Fruit fly (Drosophila melanogaster) whole organism, embryonic: ENCODE results near the gene janB.

ENCODE experiments used
- Bteb2 ChIP-seq: fragments of 200-800 bp; sonication (Bioruptor generic); optimal IDR thresholded peaks from 2 replicates; lab custom pipeline; 2016; ENCODE audit warnings: missing biosample characterization, missing genetic modification characterization
- CG10147 ChIP-seq: fragments of 200-800 bp; sonication (Bioruptor generic); optimal IDR thresholded peaks from 2 replicates; lab custom pipeline; 2019; ENCODE audit warnings: missing biosample characterization, mild to moderate bottlenecking, missing genetic modification characterization, moderate library complexity
- CG10274 ChIP-seq: fragments of 200-800 bp; sonication (Bioruptor generic); optimal IDR thresholded peaks from 3 replicates; lab custom pipeline; 2017; ENCODE audit warnings: missing biosample characterization, mild to moderate bottlenecking, missing genetic modification characterization
- CG10431 ChIP-seq: fragments of 200-800 bp; sonication (Bioruptor generic); optimal IDR thresholded peaks from 3 replicates; lab custom pipeline; 2018; ENCODE audit warnings: missing biosample characterization, mild to moderate bottlenecking, missing genetic modification characterization
- CG11560 ChIP-seq: fragments of 200-800 bp; sonication (Bioruptor generic); IDR thresholded peaks from 3 replicates; pipeline ENCODE4 v1.3.6; 2022; ENCODE audit warnings: missing biosample characterization, missing genetic modification characterization
- CG12942 ChIP-seq: fragments of 200-800 bp; sonication (Bioruptor generic); optimal IDR thresholded peaks from 3 replicates; lab custom pipeline; 2016; ENCODE audit warnings: missing biosample characterization, missing genetic modification characterization
- CG14441 ChIP-seq: fragments of 200-800 bp; sonication (Bioruptor generic); IDR thresholded peaks from 2 replicates; pipeline ENCODE4 v1.3.6; 2022; ENCODE audit warnings: missing biosample characterization, missing genetic modification characterization
- CG1602 ChIP-seq: fragments of 200-800 bp; sonication (Bioruptor generic); optimal IDR thresholded peaks from 3 replicates; lab custom pipeline; 2016; ENCODE audit warnings: missing biosample characterization, missing genetic modification characterization
- CG16779 ChIP-seq: fragments of 200-800 bp; sonication (Bioruptor generic); IDR thresholded peaks from 2 replicates; pipeline ENCODE4 v1.3.6; 2022; ENCODE audit warnings: missing biosample characterization, missing genetic modification characterization
- CG18764 ChIP-seq: fragments of 200-800 bp; sonication (Bioruptor generic); optimal IDR thresholded peaks from 3 replicates; lab custom pipeline; 2016; ENCODE audit warnings: missing biosample characterization, missing genetic modification characterization
- CG2202 ChIP-seq: fragments of 200-800 bp; sonication (Bioruptor generic); optimal IDR thresholded peaks from 2 replicates; lab custom pipeline; 2018; ENCODE audit warnings: missing biosample characterization, mild to moderate bottlenecking, missing genetic modification characterization
- CG3065 ChIP-seq: fragments of 200-800 bp; sonication (Bioruptor generic); optimal IDR thresholded peaks from 2 replicates; lab custom pipeline; 2016; ENCODE audit warnings: missing biosample characterization, missing genetic modification characterization
- CG32772 ChIP-seq: fragments of 200-800 bp; sonication (Bioruptor generic); IDR thresholded peaks from 2 replicates; pipeline ENCODE4 v1.3.6; 2022; ENCODE audit warnings: missing biosample characterization, missing genetic modification characterization
- CG34376 ChIP-seq: fragments of 200-800 bp; sonication (Bioruptor generic); optimal IDR thresholded peaks from 2 replicates; lab custom pipeline; 2018; ENCODE audit warnings: missing biosample characterization, mild to moderate bottlenecking, missing genetic modification characterization
- CG6689 ChIP-seq: fragments of 200-800 bp; sonication (Bioruptor generic); IDR thresholded peaks from 2 replicates; pipeline ENCODE4 v1.3.6; 2022; ENCODE audit warnings: missing biosample characterization, missing genetic modification characterization
- CG6765 ChIP-seq: fragments of 200-800 bp; sonication (Bioruptor generic); optimal IDR thresholded peaks from 3 replicates; lab custom pipeline; 2017; ENCODE audit warnings: missing biosample characterization, mild to moderate bottlenecking, missing genetic modification characterization
- CG9727 ChIP-seq: fragments of 200-800 bp; sonication (Bioruptor generic); optimal IDR thresholded peaks from 3 replicates; lab custom pipeline; 2017; ENCODE audit warnings: missing biosample characterization, mild to moderate bottlenecking, missing genetic modification characterization
- CHES-1-like ChIP-seq: fragments of 200-800 bp; sonication (Bioruptor generic); optimal IDR thresholded peaks from 2 replicates; lab custom pipeline; 2016; ENCODE audit warnings: missing biosample characterization, missing genetic modification characterization
- D ChIP-seq, 2 experiments: fragments of 200-800 bp in 1 of 2; fragments of >200 bp in 1 of 2; sonication (Bioruptor generic) in 1 of 2; optimal IDR thresholded peaks; 2 replicates in 1 of 2; 3 replicates in 1 of 2; lab custom pipeline; 2017; ENCODE audit warnings: mild to moderate bottlenecking in 1 of 2, missing biosample characterization in 1 of 2, missing genetic modification characterization in 1 of 2, missing genetic modification reagents in 1 of 2
- Dad ChIP-seq: fragments of 200-800 bp; sonication (Bioruptor generic); optimal IDR thresholded peaks from 3 replicates; lab custom pipeline; 2016; ENCODE audit warnings: missing biosample characterization, missing genetic modification characterization
- GATAe ChIP-seq: fragments of 200-800 bp; sonication (Bioruptor generic); conservative IDR thresholded peaks from 2 replicates; pipeline ENCODE4 v1.3.6; 2022; ENCODE audit warnings: missing biosample characterization, missing genetic modification characterization
- Hr39 ChIP-seq: fragments of >200 bp; optimal IDR thresholded peaks from 2 replicates; lab custom pipeline; 2017
- Hr78 ChIP-seq, 2 experiments: fragments of 200-800 bp in 1 of 2; fragments of >200 bp in 1 of 2; sonication (Bioruptor generic) in 1 of 2; optimal IDR thresholded peaks; 2 replicates each; lab custom pipeline; 2017 to 2019; ENCODE audit warnings: missing biosample characterization in 2 of 2, missing genetic modification characterization in 2 of 2, mild to moderate bottlenecking in 1 of 2, moderate library complexity in 1 of 2
- MESR4 ChIP-seq: fragments of 200-800 bp; sonication (Bioruptor generic); optimal IDR thresholded peaks from 2 replicates; lab custom pipeline; 2018; ENCODE audit warnings: missing biosample characterization, mild to moderate bottlenecking, missing genetic modification characterization, moderate library complexity
- Mes4 ChIP-seq: fragments of 200-800 bp; sonication (Bioruptor generic); optimal IDR thresholded peaks from 2 replicates; lab custom pipeline; 2016; ENCODE audit warnings: missing biosample characterization, missing genetic modification characterization
- Oaz ChIP-seq: fragments of 200-800 bp; sonication (Bioruptor generic); IDR thresholded peaks from 2 replicates; pipeline ENCODE4 v1.3.6; 2022; ENCODE audit warnings: missing biosample characterization, missing genetic modification characterization
- Poxn ChIP-seq: fragments of 200-800 bp; sonication (Bioruptor generic); IDR thresholded peaks from 2 replicates; pipeline ENCODE4 v1.3.6; 2022; ENCODE audit warnings: missing biosample characterization, missing genetic modification characterization
- Six4 ChIP-seq: fragments of 200-800 bp; sonication (Bioruptor generic); optimal IDR thresholded peaks from 2 replicates; lab custom pipeline; 2016; ENCODE audit warnings: missing biosample characterization, missing genetic modification characterization
- Stat92E ChIP-seq, 3 experiments: fragments of >200 bp in 2 of 3; fragments of 200-800 bp in 1 of 3; sonication (Bioruptor generic) in 1 of 3; optimal IDR thresholded peaks; 2 replicates each; lab custom pipeline; 2017 to 2019; ENCODE audit warnings: missing biosample characterization in 3 of 3, missing genetic modification characterization in 3 of 3, mild to moderate bottlenecking in 1 of 3, moderate library complexity in 1 of 3
- TFAM ChIP-seq: fragments of 200-800 bp; sonication (Bioruptor generic); optimal IDR thresholded peaks from 2 replicates; lab custom pipeline; 2017; ENCODE audit warnings: missing biosample characterization, missing genetic modification characterization, inconsistent platforms
- fd64A ChIP-seq: fragments of 200-800 bp; sonication (Bioruptor generic); optimal IDR thresholded peaks from 3 replicates; lab custom pipeline; 2018; ENCODE audit warnings: missing biosample characterization, mild to moderate bottlenecking, missing genetic modification characterization
- fd96Cb ChIP-seq: fragments of 200-800 bp; sonication (Bioruptor generic); optimal IDR thresholded peaks from 2 replicates; lab custom pipeline; 2018; ENCODE audit warnings: missing biosample characterization, mild to moderate bottlenecking, missing genetic modification characterization, moderate library complexity
- fru ChIP-seq: fragments of >200 bp; optimal IDR thresholded peaks from 2 replicates; lab custom pipeline; 2017
- ftz-f1 ChIP-seq: fragments of 200-800 bp; sonication (Bioruptor generic); optimal IDR thresholded peaks from 2 replicates; lab custom pipeline; 2016; ENCODE audit warnings: missing biosample characterization, missing genetic modification characterization
- h ChIP-seq: fragments of >200 bp; optimal IDR thresholded peaks from 2 replicates; lab custom pipeline; 2017
- jing ChIP-seq: fragments of 200-800 bp; sonication (Bioruptor generic); optimal IDR thresholded peaks from 2 replicates; lab custom pipeline; 2018; ENCODE audit warnings: missing biosample characterization, mild to moderate bottlenecking, missing genetic modification characterization
- jumu ChIP-seq: fragments of 200-800 bp; sonication (Bioruptor generic); optimal IDR thresholded peaks from 3 replicates; lab custom pipeline; 2016; ENCODE audit warnings: missing biosample characterization, missing genetic modification characterization
- kay ChIP-seq: fragments of 200-800 bp; sonication (Bioruptor generic); optimal IDR thresholded peaks from 2 replicates; lab custom pipeline; 2016; ENCODE audit warnings: missing biosample characterization, missing genetic modification characterization
- ken ChIP-seq: fragments of 200-800 bp; sonication (Bioruptor generic); IDR thresholded peaks from 3 replicates; pipeline ENCODE4 v1.3.6; 2022; ENCODE audit warnings: missing biosample characterization, missing genetic modification characterization
- lab ChIP-seq: fragments of 200-800 bp; sonication (Bioruptor generic); optimal IDR thresholded peaks from 3 replicates; lab custom pipeline; 2017; ENCODE audit warnings: missing biosample characterization, missing genetic modification characterization, mild to moderate bottlenecking, moderate library complexity, missing genetic modification reagents
- luna ChIP-seq: fragments of 200-800 bp; sonication (Bioruptor generic); optimal IDR thresholded peaks from 2 replicates; lab custom pipeline; 2016; ENCODE audit warnings: missing biosample characterization, missing genetic modification characterization
- pho ChIP-seq: fragments of 200-800 bp; sonication (Bioruptor generic); optimal IDR thresholded peaks from 2 replicates; lab custom pipeline; 2016; ENCODE audit warnings: missing biosample characterization, missing genetic modification characterization
- phol ChIP-seq: fragments of 200-800 bp; sonication (Bioruptor generic); optimal IDR thresholded peaks from 3 replicates; lab custom pipeline; 2018; ENCODE audit warnings: missing biosample characterization, mild to moderate bottlenecking, missing genetic modification characterization, moderate library complexity
- prd ChIP-seq, 3 experiments: fragments of >200 bp in 2 of 3; fragments of 200-800 bp in 1 of 3; sonication (Bioruptor generic) in 1 of 3; optimal IDR thresholded peaks in 2 of 3; IDR thresholded peaks in 1 of 3; 2 replicates in 2 of 3; 3 replicates in 1 of 3; pipeline versions ENCODE4 v1.3.6 to Lab custom; 2017 to 2022; ENCODE audit warnings: missing biosample characterization in 1 of 3, missing genetic modification characterization in 1 of 3
- pum ChIP-seq: fragments of 200-800 bp; sonication (Bioruptor generic); optimal IDR thresholded peaks from 2 replicates; lab custom pipeline; 2016; ENCODE audit warnings: missing biosample characterization, missing genetic modification characterization
- repo ChIP-seq: fragments of 200-800 bp; sonication (Bioruptor generic); optimal IDR thresholded peaks from 2 replicates; lab custom pipeline; 2016; ENCODE audit warnings: missing biosample characterization, missing genetic modification characterization
- sima ChIP-seq: fragments of 200-800 bp; sonication (Bioruptor generic); optimal IDR thresholded peaks from 2 replicates; lab custom pipeline; 2016; ENCODE audit warnings: missing biosample characterization, missing genetic modification characterization
- sob ChIP-seq: fragments of 200-800 bp; sonication (Bioruptor generic); IDR thresholded peaks from 2 replicates; pipeline ENCODE4 v1.3.6; 2022; ENCODE audit warnings: missing biosample characterization, missing genetic modification characterization
- trem ChIP-seq: fragments of 200-800 bp; optimal IDR thresholded peaks from 3 replicates; lab custom pipeline; 2019; ENCODE audit warnings: missing biosample characterization, mild to moderate bottlenecking, missing genetic modification characterization, moderate library complexity
- zfh1 ChIP-seq: fragments of 200-800 bp; sonication (Bioruptor generic); IDR thresholded peaks from 3 replicates; pipeline ENCODE4 v1.3.6; 2022; ENCODE audit warnings: missing biosample characterization, missing genetic modification characterization

janB gene

dm6 chr3R:30021559-30022451, 16.7 kb downstream of the janB start, which contains the start of gene Mgat2 (continued):
- no peak for TF ChIP-seq CG18764 (GFP tag; lab: Kevin White, UChicago)
- peak; percentile 44 for TF ChIP-seq CHES-1-like (GFP tag; lab: Kevin White, UChicago)
- TF ChIP-seq prd (optimal IDR thresholded peaks at IDR 0.05; lab: Kevin White, UChicago) = no peak
- no peak for TF ChIP-seq prd (GFP tag; IDR thresholded peaks at IDR 0.05; lab: Robert Waterston, UW)
- no peak for TF ChIP-seq Hr39 (lab: Kevin White, UChicago)
- no peak for TF ChIP-seq CG1602 (GFP tag; lab: Kevin White, UChicago)
- TF ChIP-seq phol (tag; lab: Kevin White, UChicago) = no peak
- TF ChIP-seq Mes4 (GFP tag; lab: Kevin White, UChicago) = no peak
- TF ChIP-seq D (optimal IDR thresholded peaks at IDR 0.05; lab: Kevin White, UChicago) = no peak
- TF ChIP-seq D (GFP tag; optimal IDR thresholded peaks at IDR 0.05; lab: Kevin White, UChicago) = no peak
- peak; percentile 37; the same call in 1 of the 2 replicates for TF ChIP-seq sob
- no peak for TF ChIP-seq h (lab: Kevin White, UChicago)
- 0 out of 3 replicates have a peak, but pooled peaks have one; percentile 33 for TF ChIP-seq zfh1 (GFP tag; lab: Robert Waterston, UW)
- TF ChIP-seq Stat92E (GFP tag; optimal IDR thresholded peaks at IDR 0.05; lab: Kevin White, UChicago) = peak in 1 of 3 experiments; percentile 88
- no peak for TF ChIP-seq ken (GFP tag; lab: Robert Waterston, UW)
- no peak for TF ChIP-seq CG12942 (GFP tag; lab: Kevin White, UChicago)
- TF ChIP-seq fd64A = peak; percentile 67
- TF ChIP-seq jumu (GFP tag; lab: Kevin White, UChicago) = no peak
- no peak for TF ChIP-seq repo (GFP tag; lab: Kevin White, UChicago)
- TF ChIP-seq CG6689 (GFP tag; lab: Robert Waterston, UW) = no peak
- no peak for TF ChIP-seq CG11560
- TF ChIP-seq GATAe (GFP tag; lab: Robert Waterston, UW) = no peak
- TF ChIP-seq Six4 (GFP tag; lab: Kevin White, UChicago) = no peak
- no peak for TF ChIP-seq Poxn (GFP tag; lab: Robert Waterston, UW)
- peak; percentile 77 for TF ChIP-seq CG10431 (GFP tag; lab: Kevin White, UChicago)
- TF ChIP-seq CG16779 = no peak
- TF ChIP-seq CG6765 (GFP tag; lab: Kevin White, UChicago) = peak; percentile 28
- TF ChIP-seq CG2202 (tag; lab: Kevin White, UChicago) = peak; percentile 66
- no peak for TF ChIP-seq Bteb2 (GFP tag; lab: Kevin White, UChicago)
- no peak for TF ChIP-seq CG14441 (GFP tag; lab: Robert Waterston, UW)
- TF ChIP-seq MESR4 (GFP tag; lab: Kevin White, UChicago) = peak; percentile 81
- no peak for TF ChIP-seq fd96Cb
- peak; percentile 84 for TF ChIP-seq CG34376 (GFP tag; lab: Kevin White, UChicago)
- no peak for TF ChIP-seq sima
- TF ChIP-seq Dad (GFP tag; lab: Kevin White, UChicago) = no peak
- no peak for TF ChIP-seq fru
- no peak for TF ChIP-seq CG32772 (GFP tag; lab: Robert Waterston, UW)
- peak; percentile 44 for TF ChIP-seq CG10147
- no peak for TF ChIP-seq pum (GFP tag; lab: Kevin White, UChicago)
- TF ChIP-seq Hr78 (GFP tag; optimal IDR thresholded peaks at IDR 0.05; lab: Kevin White, UChicago) = no peak
- TF ChIP-seq kay = no peak
- no peak for TF ChIP-seq luna (GFP tag; lab: Kevin White, UChicago)
- no peak for TF ChIP-seq CG3065
- peak; percentile 56 for TF ChIP-seq lab (GFP tag; lab: Kevin White, UChicago)
- TF ChIP-seq TFAM (GFP tag; lab: Kevin White, UChicago) = no peak
- TF ChIP-seq CG10274 (GFP tag; lab: Kevin White, UChicago) = no peak
- TF ChIP-seq ftz-f1 (GFP tag; lab: Kevin White, UChicago) = no peak
- no peak for TF ChIP-seq jing
- no peak for TF ChIP-seq pho (GFP tag; lab: Kevin White, UChicago)
- TF ChIP-seq Oaz (GFP tag; lab: Robert Waterston, UW) = no peak
- peak; percentile 38 for TF ChIP-seq CG9727 (GFP tag; lab: Kevin White, UChicago)
- TF ChIP-seq trem (tag; lab: Kevin White, UChicago) = no peak
